Worm (Caenorhabditis elegans): Measurements from ENCODE around the gene glb-15.

DNA sequence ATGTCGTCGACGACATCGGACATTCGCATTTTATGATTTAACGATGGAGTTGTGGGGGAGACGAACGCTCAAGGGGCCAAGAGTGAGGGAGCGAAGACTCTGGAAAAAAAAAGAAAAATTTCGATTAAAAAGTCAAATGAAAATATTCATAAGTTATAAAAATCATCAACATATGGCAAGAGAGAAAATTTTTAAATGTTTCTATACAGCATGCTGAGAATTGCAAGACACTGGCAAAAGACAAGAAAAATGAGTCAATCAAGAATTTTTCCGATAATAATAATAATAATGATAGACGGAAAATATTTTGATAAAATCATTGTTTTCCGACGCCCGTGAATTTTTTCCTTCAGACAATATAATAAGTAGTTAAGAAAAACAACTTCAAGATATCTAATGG lies 19.1 kb upstream of the glb-15 start, which contains the start of gene sipa-1:
- TF ChIP-seq aly-2 (tag; optimal IDR thresholded peaks at IDR 0.05) (no peak), mdl-1 (tag; optimal IDR thresholded peaks at IDR 0.05) (no peak), lin-39 (tag; optimal IDR thresholded peaks at IDR 0.05) (no peak), unc-62 (GFP tag; optimal IDR thresholded peaks at IDR 0.05) (no peak), Y55F3AM.14 (GFP tag; optimal IDR thresholded peaks at IDR 0.05) (no peak), nhr-12 (tag; optimal IDR thresholded peaks at IDR 0.05) (no peak), lsy-2 (tag; optimal IDR thresholded peaks at IDR 0.05) (no peak), skn-1 (tag; optimal IDR thresholded peaks at IDR 0.05) (no peak), nhr-23 (tag; optimal IDR thresholded peaks at IDR 0.05) (no peak), blmp-1 (tag; optimal IDR thresholded peaks at IDR 0.05; ENCODE audit: insufficient read depth) (no peak), R02D3.7 (tag; optimal IDR thresholded peaks at IDR 0.05) (no peak), snpc-4 (tag; optimal IDR thresholded peaks at IDR 0.05) (no peak), nhr-6 (tag; optimal IDR thresholded peaks at IDR 0.05) (no peak)
